Worm (Caenorhabditis elegans) whole organism, young adult: ENCODE measurements around the gene ugt-3.

Source experiments
- B0019.2 ChIP-seq: fragments of 200-800 bp; sonication (Bioruptor generic); conservative IDR thresholded peaks from 2 replicates; pipeline ENCODE4 v1.3.6; 2022; ENCODE audit warnings: missing genetic modification reagents, missing genetic modification characterization, missing compliant biosample characterization
- F55B11.4 ChIP-seq: sonication (generic microtip); optimal IDR thresholded peaks from 2 replicates; lab custom pipeline; 2016; ENCODE audit warnings: missing compliant biosample characterization, missing genetic modification characterization, borderline replicate concordance; ENCODE audit not compliant: insufficient read depth
- gei-17 ChIP-seq: fragments of 200-800 bp; sonication (Bioruptor generic); optimal IDR thresholded peaks from 2 replicates; lab custom pipeline; 2018; ENCODE audit warnings: mild to moderate bottlenecking, missing genetic modification characterization, missing compliant biosample characterization
- tlf-1 ChIP-seq: fragments of 200-800 bp; sonication (Bioruptor generic); optimal IDR thresholded peaks from 2 replicates; lab custom pipeline; 2018; ENCODE audit warnings: mild to moderate bottlenecking, missing genetic modification characterization, missing compliant biosample characterization

DNA sequence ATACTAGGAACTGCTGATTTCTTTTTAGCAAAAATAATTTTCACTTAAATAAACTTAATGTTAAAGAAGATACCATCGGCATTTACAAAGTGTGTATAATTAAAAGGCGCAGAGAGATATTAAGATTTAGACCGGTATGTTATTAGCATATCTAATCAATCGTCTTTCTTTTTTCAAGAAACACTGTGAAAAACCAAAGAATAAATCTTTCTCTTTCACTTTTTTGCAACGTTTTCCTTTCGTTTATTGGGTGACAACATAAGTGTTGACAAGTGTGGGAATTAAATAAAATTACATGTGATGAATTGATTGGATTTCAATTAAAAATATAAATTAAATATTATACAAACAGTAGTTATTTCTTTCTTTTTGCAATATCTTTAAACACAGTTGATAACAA lies 47.7 kb downstream of the ugt-3 start, which contains the start of gene C15C8.8:
- TF ChIP-seq tlf-1 (GFP tag; lab: Kevin White, UChicago): no peak
- TF ChIP-seq gei-17 (GFP tag; lab: Kevin White, UChicago): no peak
- TF ChIP-seq F55B11.4 (tag; lab: Kevin White, UChicago): no peak
- TF ChIP-seq B0019.2 (GFP tag; lab: Robert Waterston, UW): no peak
